Worm (Caenorhabditis elegans) whole organism, late embryonic: ENCODE results near the gene daf-37.
A peak's percentile ranks its signal among the peaks of the same experiment; 100 is the strongest.

Source experiments
- F13H6.1 ChIP-seq: sonication (generic microtip); optimal IDR thresholded peaks from 2 replicates; lab custom pipeline; 2016; ENCODE audit warnings: missing genetic modification characterization, missing compliant biosample characterization
- dve-1 ChIP-seq: sonication (generic microtip); optimal IDR thresholded peaks from 2 replicates; lab custom pipeline; 2017; ENCODE audit warnings: antibody characterized with exemption, mild to moderate bottlenecking, missing genetic modification characterization, missing compliant biosample characterization
- hlh-13 ChIP-seq: fragments of 200-800 bp; sonication (Bioruptor generic); optimal IDR thresholded peaks from 2 replicates; lab custom pipeline; 2018; ENCODE audit warnings: mild to moderate bottlenecking, missing genetic modification characterization, missing compliant biosample characterization
- madf-2 ChIP-seq: sonication (generic microtip); optimal IDR thresholded peaks from 2 replicates; lab custom pipeline; 2017; ENCODE audit warnings: missing genetic modification characterization, missing compliant biosample characterization
- odd-2 ChIP-seq: sonication (generic microtip); optimal IDR thresholded peaks from 2 replicates; lab custom pipeline; 2017; ENCODE audit warnings: antibody characterized with exemption, mild to moderate bottlenecking, missing genetic modification characterization, missing compliant biosample characterization
- pha-4 ChIP-seq: fragments of 150-350 bp; optimal IDR thresholded peaks from 2 replicates; lab custom pipeline; 2018; ENCODE audit warnings: missing biosample characterization, missing genetic modification reagents, missing genetic modification characterization
- pqm-1 ChIP-seq: sonication (generic microtip); optimal IDR thresholded peaks from 2 replicates; lab custom pipeline; 2016; ENCODE audit warnings: missing genetic modification characterization, missing compliant biosample characterization
- ttx-3 ChIP-seq: sonication (generic microtip); optimal IDR thresholded peaks from 2 replicates; lab custom pipeline; 2016; ENCODE audit warnings: missing genetic modification reagents, missing genetic modification characterization, missing compliant biosample characterization
- zip-5 ChIP-seq: sonication (generic microtip); optimal IDR thresholded peaks from 2 replicates; lab custom pipeline; 2016; ENCODE audit warnings: missing genetic modification characterization, missing compliant biosample characterization

ce11 chrII:6196875-6197274, 11.1 kb downstream of the daf-37 start, which contains the start of the genes rbmx-2 and C30B5.2:
- TF ChIP-seq pqm-1: no peak
- TF ChIP-seq odd-2 (tag; lab: Kevin White, UChicago): no peak
- TF ChIP-seq pha-4: no peak
- peak; percentile 3 for TF ChIP-seq dve-1 (tag; lab: Kevin White, UChicago)
- no peak for TF ChIP-seq F13H6.1 (tag; lab: Kevin White, UChicago)
- no peak for TF ChIP-seq madf-2
- no peak for TF ChIP-seq hlh-13 (GFP tag; lab: Kevin White, UChicago)
- no peak for TF ChIP-seq ttx-3 (tag; lab: Kevin White, UChicago)
- no peak for TF ChIP-seq zip-5 (tag; lab: Kevin White, UChicago)
